Worm (Caenorhabditis elegans) whole organism, late embryonic: ENCODE data around the gene fbxb-114.
"Not testable (repeated sequence)": the region's sequence is repeated elsewhere in the genome, so short reads cannot be mapped to it uniquely, and the experiment has no call there.

Experiments used
- C08G9.2 ChIP-seq: sonication (generic microtip); optimal IDR thresholded peaks from 2 replicates; lab custom pipeline; 2016; ENCODE audit warnings: mild to moderate bottlenecking, missing genetic modification characterization, moderate library complexity, missing compliant biosample characterization
- C38D4.7 ChIP-seq: fragments of 200-800 bp; sonication (Bioruptor generic); optimal IDR thresholded peaks from 2 replicates; lab custom pipeline; 2018; ENCODE audit warnings: mild to moderate bottlenecking, missing genetic modification characterization, moderate library complexity, missing compliant biosample characterization
- K09A11.1 ChIP-seq: sonication (generic microtip); optimal IDR thresholded peaks from 2 replicates; lab custom pipeline; 2017; ENCODE audit warnings: antibody characterized with exemption, mild to moderate bottlenecking, missing genetic modification characterization, missing compliant biosample characterization; ENCODE audit not compliant: insufficient read depth
- ahr-1 ChIP-seq: sonication (generic microtip); optimal IDR thresholded peaks from 2 replicates; lab custom pipeline; 2016; ENCODE audit warnings: missing genetic modification characterization, missing compliant biosample characterization
- ama-1 ChIP-seq: fragments of 150-350 bp; optimal IDR thresholded peaks from 2 replicates; lab custom pipeline; 2014
- ceh-18 ChIP-seq: sonication (generic microtip); optimal IDR thresholded peaks from 2 replicates; lab custom pipeline; 2016; ENCODE audit warnings: missing genetic modification characterization, missing compliant biosample characterization
- ceh-19 ChIP-seq: fragments of 200-800 bp; sonication (Bioruptor generic); optimal IDR thresholded peaks from 2 replicates; lab custom pipeline; 2018; ENCODE audit warnings: mild to moderate bottlenecking, missing genetic modification characterization, missing compliant biosample characterization
- ceh-22 ChIP-seq: sonication (generic microtip); optimal IDR thresholded peaks from 2 replicates; lab custom pipeline; 2017; ENCODE audit warnings: missing biosample characterization, missing genetic modification characterization
- ceh-24 ChIP-seq: sonication (generic microtip); optimal IDR thresholded peaks from 2 replicates; lab custom pipeline; 2016; ENCODE audit warnings: mild to moderate bottlenecking, missing genetic modification characterization, missing compliant biosample characterization
- ceh-31 ChIP-seq: sonication (generic microtip); optimal IDR thresholded peaks from 2 replicates; lab custom pipeline; 2016; ENCODE audit warnings: missing genetic modification characterization, missing compliant biosample characterization
- ceh-34 ChIP-seq: sonication (generic microtip); optimal IDR thresholded peaks from 2 replicates; lab custom pipeline; 2016; ENCODE audit warnings: mild to moderate bottlenecking, missing genetic modification characterization, missing compliant biosample characterization
- ceh-48 ChIP-seq: sonication (generic microtip); optimal IDR thresholded peaks from 2 replicates; lab custom pipeline; 2016; ENCODE audit warnings: missing genetic modification characterization, inconsistent platforms, missing compliant biosample characterization
- ceh-6 ChIP-seq: fragments of 200-800 bp; sonication (Bioruptor generic); optimal IDR thresholded peaks from 2 replicates; lab custom pipeline; 2018; ENCODE audit warnings: mild to moderate bottlenecking, missing genetic modification characterization, missing compliant biosample characterization
- ceh-9 ChIP-seq: sonication (generic microtip); optimal IDR thresholded peaks from 2 replicates; lab custom pipeline; 2016; ENCODE audit warnings: mild to moderate bottlenecking, missing genetic modification characterization, inconsistent platforms, missing compliant biosample characterization
- elt-2 ChIP-seq: sonication (generic microtip); optimal IDR thresholded peaks from 2 replicates; lab custom pipeline; 2016; ENCODE audit warnings: missing genetic modification reagents, missing genetic modification characterization, missing compliant biosample characterization
- ets-4 ChIP-seq: sonication (generic microtip); optimal IDR thresholded peaks from 2 replicates; lab custom pipeline; 2016; ENCODE audit warnings: missing genetic modification characterization, missing compliant biosample characterization
- fax-1 ChIP-seq: sonication (generic microtip); optimal IDR thresholded peaks from 2 replicates; lab custom pipeline; 2016; ENCODE audit warnings: missing genotype, missing genetic modification characterization, missing compliant biosample characterization
- fkh-6 ChIP-seq: sonication (generic microtip); optimal IDR thresholded peaks from 2 replicates; lab custom pipeline; 2016; ENCODE audit warnings: missing genetic modification characterization, missing compliant biosample characterization
- hlh-30 ChIP-seq: sonication (generic microtip); optimal IDR thresholded peaks from 2 replicates; lab custom pipeline; 2017; ENCODE audit warnings: antibody characterized with exemption, missing genetic modification characterization, missing compliant biosample characterization; ENCODE audit not compliant: insufficient read depth
- lin-11 ChIP-seq: fragments of 200-800 bp; sonication (Bioruptor generic); optimal IDR thresholded peaks from 2 replicates; lab custom pipeline; 2018; ENCODE audit warnings: mild to moderate bottlenecking, missing genetic modification characterization, missing compliant biosample characterization
- madf-2 ChIP-seq: sonication (generic microtip); optimal IDR thresholded peaks from 2 replicates; lab custom pipeline; 2017; ENCODE audit warnings: missing genetic modification characterization, missing compliant biosample characterization
- mec-3 ChIP-seq: sonication (generic microtip); optimal IDR thresholded peaks from 2 replicates; lab custom pipeline; 2016; ENCODE audit warnings: borderline replicate concordance, missing genetic modification characterization, missing compliant biosample characterization
- nhr-11 ChIP-seq: fragments of 150-350 bp; optimal IDR thresholded peaks from 2 replicates; lab custom pipeline; 2014; ENCODE audit warnings: missing biosample characterization, missing genetic modification characterization
- nhr-232 ChIP-seq: sonication (generic microtip); optimal IDR thresholded peaks from 2 replicates; lab custom pipeline; 2016; ENCODE audit warnings: missing genetic modification characterization, missing compliant biosample characterization
- pax-1 ChIP-seq: fragments of 150-350 bp; optimal IDR thresholded peaks from 2 replicates; lab custom pipeline; 2014; ENCODE audit warnings: missing biosample characterization, missing genetic modification characterization
- pha-2 ChIP-seq: sonication (generic microtip); optimal IDR thresholded peaks from 2 replicates; lab custom pipeline; 2017; ENCODE audit warnings: mild to moderate bottlenecking, missing genetic modification characterization, missing compliant biosample characterization
- pha-4 ChIP-seq: fragments of 150-350 bp; optimal IDR thresholded peaks from 2 replicates; lab custom pipeline; 2018; ENCODE audit warnings: missing biosample characterization, missing genetic modification reagents, missing genetic modification characterization
- pqm-1 ChIP-seq: sonication (generic microtip); optimal IDR thresholded peaks from 2 replicates; lab custom pipeline; 2016; ENCODE audit warnings: missing genetic modification characterization, missing compliant biosample characterization
- pros-1 ChIP-seq: fragments of 150-350 bp; optimal IDR thresholded peaks from 2 replicates; lab custom pipeline; 2014; ENCODE audit warnings: missing biosample characterization, missing genetic modification reagents, missing genetic modification characterization
- ref-2 ChIP-seq: sonication (generic microtip); optimal IDR thresholded peaks from 2 replicates; lab custom pipeline; 2016; ENCODE audit warnings: missing genetic modification characterization, missing compliant biosample characterization
- sdc-2 ChIP-seq: sonication (generic microtip); optimal IDR thresholded peaks from 2 replicates; lab custom pipeline; 2016; ENCODE audit warnings: missing genotype, missing genetic modification characterization, missing compliant biosample characterization
- sox-4 ChIP-seq: sonication (generic microtip); optimal IDR thresholded peaks from 2 replicates; lab custom pipeline; 2017; ENCODE audit warnings: mild to moderate bottlenecking, missing genetic modification characterization, inconsistent platforms, missing compliant biosample characterization
- ttx-3 ChIP-seq: sonication (generic microtip); optimal IDR thresholded peaks from 2 replicates; lab custom pipeline; 2016; ENCODE audit warnings: missing genetic modification reagents, missing genetic modification characterization, missing compliant biosample characterization
- unc-42 ChIP-seq: sonication (generic microtip); optimal IDR thresholded peaks from 2 replicates; lab custom pipeline; 2016; ENCODE audit warnings: missing genotype, missing genetic modification characterization, missing compliant biosample characterization
- unc-55 ChIP-seq: sonication (generic microtip); optimal IDR thresholded peaks from 2 replicates; lab custom pipeline; 2017; ENCODE audit warnings: missing biosample characterization, missing genetic modification reagents, missing genetic modification characterization
- unc-86 ChIP-seq: sonication (generic microtip); optimal IDR thresholded peaks from 2 replicates; lab custom pipeline; 2016; ENCODE audit warnings: missing genetic modification characterization, missing compliant biosample characterization
- zip-5 ChIP-seq: sonication (generic microtip); optimal IDR thresholded peaks from 2 replicates; lab custom pipeline; 2016; ENCODE audit warnings: missing genetic modification characterization, missing compliant biosample characterization

fbxb-114 gene

ce11 chrX:16903619-16904018 lies 18.0 kb upstream of the fbxb-114 start, which contains the start of gene F39F10.4:
TSS of gene F39F10.4 (minus strand) at chrX:16903719.
- TF ChIP-seq ref-2 (tag; lab: Kevin White, UChicago) (no peak), C38D4.7 (GFP tag; lab: Kevin White, UChicago) (no peak), C08G9.2 (tag; lab: Kevin White, UChicago) (no peak), ahr-1 (tag; lab: Kevin White, UChicago) (no peak), sdc-2 (no peak), madf-2 (tag; lab: Kevin White, UChicago) (no peak), ceh-6 (GFP tag; lab: Kevin White, UChicago) (no peak), fax-1 (tag; lab: Kevin White, UChicago) (no peak), ceh-18 (tag; lab: Kevin White, UChicago) (no peak), nhr-11 (tag; lab: Kevin White, UChicago) (no peak), pax-1 (tag; lab: Kevin White, UChicago) (no peak), ceh-48 (no peak), unc-86 (tag; lab: Kevin White, UChicago) (no peak), K09A11.1 (tag; lab: Kevin White, UChicago) (no peak), nhr-232 (tag; lab: Kevin White, UChicago) (no peak), pros-1 (tag; lab: Kevin White, UChicago) (no peak), pqm-1 (tag; lab: Kevin White, UChicago) (no peak), unc-42 (tag; lab: Kevin White, UChicago) (no peak), pha-4 (tag; lab: Kevin White, UChicago) (no peak)
- TF ChIP-seq, all 69 proteins: peak for 0

- TF ChIP-seq ets-4; ceh-18 (tag; lab: Kevin White, UChicago); ttx-3 (tag; lab: Kevin White, UChicago): not testable (repeated sequence)
Measured at ce11 chrX:16913669-16914068, 8.0 kb upstream of the fbxb-114 start, which contains the start of gene F39F10.5. TSS of gene F39F10.5 (minus strand) at chrX:16913769.

ce11 chrX:16919468-16919867 lies 2.2 kb upstream of the fbxb-114 start:
- TF ChIP-seq madf-2 (tag; lab: Kevin White, UChicago) (no peak), elt-2 (tag; lab: Kevin White, UChicago) (peak; percentile 74), pax-1 (tag; lab: Kevin White, UChicago) (no peak)

DNA sequence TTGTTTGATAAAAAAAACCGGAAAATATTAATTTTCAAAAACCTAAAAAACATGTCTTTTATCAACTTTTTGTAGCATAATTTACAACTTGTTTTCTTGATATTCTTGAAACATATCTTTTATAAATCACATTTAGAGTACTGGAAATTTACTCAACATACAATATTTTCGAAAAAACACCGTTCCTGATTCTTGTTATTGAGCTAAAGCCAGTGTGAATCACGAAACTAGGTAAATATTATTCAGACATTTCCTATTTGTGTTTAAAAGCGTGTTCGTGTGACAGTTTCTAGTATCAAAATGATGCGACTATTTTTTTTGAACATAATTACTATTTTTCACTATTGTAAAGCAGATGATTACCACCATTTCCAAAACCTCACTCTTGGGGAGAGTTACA lies 2.0 kb downstream of the fbxb-114 start, which contains the start of gene C30E1.4:
Gene C30E1.4 (plus strand): TSS at position 301 of the 400 bp plus-strand sequence.
- TF ChIP-seq lin-11 (tag; lab: Kevin White, UChicago) (no peak), ceh-22 (no peak), ceh-19 (no peak), ceh-34 (tag; lab: Kevin White, UChicago) (no peak), ama-1 (lab: Kevin White, UChicago) (no peak), sox-4 (tag; lab: Kevin White, UChicago) (no peak), mec-3 (no peak), ceh-31 (tag; lab: Kevin White, UChicago) (no peak), hlh-30 (tag; lab: Kevin White, UChicago) (no peak), ceh-9 (tag; lab: Kevin White, UChicago) (no peak), fax-1 (tag; lab: Kevin White, UChicago) (no peak), pha-2 (no peak), fkh-6 (tag; lab: Kevin White, UChicago) (no peak), zip-5 (tag; lab: Kevin White, UChicago) (no peak), pax-1 (tag; lab: Kevin White, UChicago) (no peak), unc-55 (GFP tag; lab: Kevin White, UChicago) (no peak), ceh-24 (tag; lab: Kevin White, UChicago) (no peak)
